Worm (Caenorhabditis elegans) whole organism, L4 larva: ENCODE measurements around the gene srx-93.
A peak's percentile ranks its signal among the peaks of the same experiment; 100 is the strongest.

Source experiments
- D1046.2 ChIP-seq: fragments of 200-800 bp; sonication (Bioruptor generic); IDR thresholded peaks from 2 replicates; pipeline ENCODE4 v1.3.6; 2022; ENCODE audit warnings: missing genetic modification characterization, missing compliant biosample characterization
- F10B5.3 ChIP-seq: sonication (generic microtip); optimal IDR thresholded peaks from 2 replicates; lab custom pipeline; 2016; ENCODE audit warnings: mild to moderate bottlenecking, missing genetic modification characterization, missing compliant biosample characterization
- F26F4.8 ChIP-seq: fragments of 200-800 bp; sonication (Bioruptor generic); conservative IDR thresholded peaks from 2 replicates; pipeline ENCODE4 v1.3.6; 2022; ENCODE audit warnings: missing genetic modification characterization, missing compliant biosample characterization
- F49E8.2 ChIP-seq: sonication (generic microtip); optimal IDR thresholded peaks from 2 replicates; lab custom pipeline; 2016; ENCODE audit warnings: missing compliant biosample characterization, mild to moderate bottlenecking, missing genetic modification characterization, borderline replicate concordance
- T20F7.1 ChIP-seq: fragments of 200-800 bp; sonication (Bioruptor generic); optimal IDR thresholded peaks from 2 replicates; lab custom pipeline; 2018; ENCODE audit warnings: mild to moderate bottlenecking, missing genetic modification characterization, missing compliant biosample characterization
- Y48G9A.11 ChIP-seq: fragments of 200-800 bp; sonication (Bioruptor generic); IDR thresholded peaks from 2 replicates; pipeline ENCODE4 v1.3.6; 2022; ENCODE audit warnings: missing genetic modification reagents, missing genetic modification characterization, missing compliant biosample characterization
- Y5F2A.4 ChIP-seq: fragments of 200-800 bp; sonication (Bioruptor generic); optimal IDR thresholded peaks from 2 replicates; lab custom pipeline; 2018; ENCODE audit warnings: mild to moderate bottlenecking, missing genetic modification characterization, missing compliant biosample characterization
- aha-1 ChIP-seq: fragments of 150-350 bp; peaks from one replicate; lab custom pipeline; 2014; ENCODE audit warnings: missing biosample characterization, missing genetic modification characterization
- ama-1 ChIP-seq: fragments of 150-350 bp; optimal IDR thresholded peaks from 2 replicates; lab custom pipeline; 2014; ENCODE audit warnings: inconsistent platforms, mixed read lengths
- ceh-28 ChIP-seq: fragments of 150-350 bp; optimal IDR thresholded peaks from 2 replicates; lab custom pipeline; 2014; ENCODE audit warnings: missing biosample characterization, missing genetic modification reagents, missing genetic modification characterization
- ceh-32 ChIP-seq: sonication (generic microtip); optimal IDR thresholded peaks from 2 replicates; lab custom pipeline; 2016; ENCODE audit warnings: mild to moderate bottlenecking, missing genetic modification characterization, missing compliant biosample characterization; ENCODE audit not compliant: poor library complexity
- ceh-82 ChIP-seq: sonication (generic microtip); optimal IDR thresholded peaks from 2 replicates; lab custom pipeline; 2017; ENCODE audit warnings: missing biosample characterization, missing genetic modification characterization
- daf-16 ChIP-seq, 3 experiments: sonication (generic microtip); optimal IDR thresholded peaks; 2 replicates each; lab custom pipeline; 2016 to 2017; ENCODE audit warnings: missing genetic modification characterization in 3 of 3, missing genetic modification reagents in 3 of 3, mild to moderate bottlenecking in 2 of 3, missing compliant biosample characterization in 2 of 3, missing biosample characterization in 1 of 3, moderate library complexity in 1 of 3
- daf-19 ChIP-seq: fragments of 200-800 bp; sonication (Bioruptor generic); conservative IDR thresholded peaks from 2 replicates; pipeline ENCODE4 v1.3.6; 2022; ENCODE audit warnings: missing genetic modification characterization, missing compliant biosample characterization
- dmd-8 ChIP-seq: fragments of 200-800 bp; sonication (Bioruptor generic); IDR thresholded peaks from 2 replicates; pipeline ENCODE4 v1.3.6; 2022; ENCODE audit warnings: missing genetic modification characterization, missing compliant biosample characterization
- dmd-9 ChIP-seq: fragments of 200-800 bp; sonication (Bioruptor generic); IDR thresholded peaks from 2 replicates; pipeline ENCODE4 v1.3.6; 2022; ENCODE audit warnings: missing genetic modification reagents, missing genetic modification characterization, missing compliant biosample characterization
- duxl-1 ChIP-seq: sonication (generic microtip); optimal IDR thresholded peaks from 2 replicates; lab custom pipeline; 2016; ENCODE audit warnings: mild to moderate bottlenecking, missing genetic modification characterization, moderate library complexity, missing compliant biosample characterization; ENCODE audit not compliant: poor library complexity
- egl-43 ChIP-seq: fragments of 200-800 bp; sonication (Bioruptor generic); IDR thresholded peaks from 2 replicates; pipeline ENCODE4 v1.3.6; 2022; ENCODE audit warnings: missing genetic modification reagents, missing genetic modification characterization, missing compliant biosample characterization
- fkh-10 ChIP-seq: fragments of 150-350 bp; optimal IDR thresholded peaks from 2 replicates; lab custom pipeline; 2014; ENCODE audit warnings: missing biosample characterization, missing genetic modification reagents, missing genetic modification characterization
- gei-8 ChIP-seq: fragments of 200-800 bp; sonication (Bioruptor generic); optimal IDR thresholded peaks from 2 replicates; lab custom pipeline; 2018; ENCODE audit warnings: mild to moderate bottlenecking, missing genetic modification characterization, missing compliant biosample characterization
- hif-1 ChIP-seq, 2 experiments: sonication (generic microtip); optimal IDR thresholded peaks; 2 replicates each; lab custom pipeline; 2016 to 2017; ENCODE audit warnings: missing compliant biosample characterization in 2 of 2, missing genetic modification characterization in 2 of 2, missing genetic modification reagents in 2 of 2, missing genotype in 2 of 2, mild to moderate bottlenecking in 1 of 2
- hlh-11 ChIP-seq: fragments of 200-800 bp; sonication (Bioruptor generic); optimal IDR thresholded peaks from 2 replicates; lab custom pipeline; 2018; ENCODE audit warnings: mild to moderate bottlenecking, missing genetic modification characterization, missing compliant biosample characterization
- jun-1 ChIP-seq: fragments of 150-350 bp; optimal IDR thresholded peaks from 2 replicates; lab custom pipeline; 2014; ENCODE audit warnings: missing biosample characterization, missing genetic modification reagents, missing genetic modification characterization
- lin-38 ChIP-seq: fragments of 200-800 bp; sonication (Bioruptor generic); IDR thresholded peaks from 2 replicates; pipeline ENCODE4 v1.3.6; 2022; ENCODE audit warnings: missing genetic modification reagents, missing genetic modification characterization, missing compliant biosample characterization
- lin-39 ChIP-seq: fragments of 150-350 bp; optimal IDR thresholded peaks from 2 replicates; lab custom pipeline; 2014; ENCODE audit warnings: missing biosample characterization, missing genetic modification reagents, missing genetic modification characterization
- lir-3 ChIP-seq: sonication (generic microtip); optimal IDR thresholded peaks from 2 replicates; lab custom pipeline; 2016; ENCODE audit warnings: mild to moderate bottlenecking, missing genetic modification characterization, missing compliant biosample characterization
- madf-9 ChIP-seq: fragments of 200-800 bp; sonication (Bioruptor generic); conservative IDR thresholded peaks from 2 replicates; pipeline ENCODE4 v1.3.6; 2022; ENCODE audit warnings: missing genetic modification reagents, missing genetic modification characterization, missing compliant biosample characterization
- mdt-29 ChIP-seq: fragments of 200-800 bp; sonication (Bioruptor generic); IDR thresholded peaks from 2 replicates; pipeline ENCODE4 v1.3.6; 2022; ENCODE audit warnings: missing genetic modification reagents, missing genetic modification characterization, missing compliant biosample characterization
- mep-1 ChIP-seq: fragments of 150-350 bp; sonication (generic microtip); optimal IDR thresholded peaks from 3 replicates; lab custom pipeline; 2014; ENCODE audit warnings: missing biosample characterization, missing genetic modification characterization
- mxl-2 ChIP-seq: fragments of 200-800 bp; sonication (Bioruptor generic); conservative IDR thresholded peaks from 2 replicates; pipeline ENCODE4 v1.3.6; 2022; ENCODE audit warnings: missing genetic modification reagents, missing genetic modification characterization, missing compliant biosample characterization
- mxl-3 ChIP-seq: fragments of 200-800 bp; sonication (Bioruptor generic); optimal IDR thresholded peaks from 2 replicates; lab custom pipeline; 2018; ENCODE audit warnings: mild to moderate bottlenecking, missing genetic modification characterization, missing compliant biosample characterization
- nhr-10 ChIP-seq: fragments of 150-350 bp; optimal IDR thresholded peaks from 2 replicates; lab custom pipeline; 2014; ENCODE audit warnings: missing biosample characterization, missing genetic modification characterization
- nhr-111 ChIP-seq: fragments of 200-800 bp; sonication (Bioruptor generic); optimal IDR thresholded peaks from 2 replicates; lab custom pipeline; 2018; ENCODE audit warnings: mild to moderate bottlenecking, missing genetic modification characterization, missing compliant biosample characterization
- nhr-28 ChIP-seq: fragments of 150-350 bp; optimal IDR thresholded peaks from 2 replicates; lab custom pipeline; 2014; ENCODE audit warnings: missing biosample characterization, missing genetic modification characterization
- nhr-41 ChIP-seq: fragments of 200-800 bp; sonication (Bioruptor generic); IDR thresholded peaks from 2 replicates; pipeline ENCODE4 v1.3.6; 2022; ENCODE audit warnings: missing genetic modification reagents, missing genetic modification characterization, missing compliant biosample characterization
- nhr-76 ChIP-seq: fragments of 150-350 bp; optimal IDR thresholded peaks from 2 replicates; lab custom pipeline; 2014; ENCODE audit warnings: missing biosample characterization, missing genetic modification characterization
- nhr-77 ChIP-seq: fragments of 150-350 bp; optimal IDR thresholded peaks from 2 replicates; lab custom pipeline; 2014; ENCODE audit warnings: missing biosample characterization, missing genetic modification characterization
- pha-4 ChIP-seq, 2 experiments: fragments of 150-350 bp in 1 of 2; fragments of 200-800 bp in 1 of 2; sonication (Bioruptor generic) in 1 of 2; IDR thresholded peaks in 1 of 2; optimal IDR thresholded peaks in 1 of 2; 2 replicates each; pipeline versions ENCODE4 v1.3.6 to Lab custom; 2014 to 2022; ENCODE audit warnings: missing genetic modification characterization in 2 of 2, missing genetic modification reagents in 2 of 2, missing biosample characterization in 1 of 2, missing compliant biosample characterization in 1 of 2
- php-3 ChIP-seq: fragments of 200-800 bp; sonication (Bioruptor generic); IDR thresholded peaks from 2 replicates; pipeline ENCODE4 v1.3.6; 2022; ENCODE audit warnings: missing genetic modification reagents, missing genetic modification characterization, missing compliant biosample characterization
- saeg-2 ChIP-seq: fragments of 200-800 bp; sonication (Bioruptor generic); IDR thresholded peaks from 2 replicates; pipeline ENCODE4 v1.3.6; 2022; ENCODE audit warnings: missing genetic modification reagents, missing genetic modification characterization, missing compliant biosample characterization
- sdz-12 ChIP-seq: fragments of 200-800 bp; sonication (Bioruptor generic); optimal IDR thresholded peaks from 2 replicates; lab custom pipeline; 2018; ENCODE audit warnings: mild to moderate bottlenecking, missing genetic modification characterization, missing compliant biosample characterization
- set-16 ChIP-seq: fragments of 200-800 bp; sonication (Bioruptor generic); IDR thresholded peaks from 2 replicates; pipeline ENCODE4 v1.3.6; 2022; ENCODE audit warnings: missing genetic modification reagents, missing genetic modification characterization, missing compliant biosample characterization
- skn-1 ChIP-seq: fragments of 150-350 bp; optimal IDR thresholded peaks from 2 replicates; lab custom pipeline; 2014; ENCODE audit warnings: missing biosample characterization, missing genetic modification characterization
- snpc-1.2 ChIP-seq: fragments of 200-800 bp; sonication (Bioruptor generic); IDR thresholded peaks from 2 replicates; pipeline ENCODE4 v1.3.6; 2022; ENCODE audit warnings: missing genetic modification reagents, missing genetic modification characterization, missing compliant biosample characterization
- spr-3 ChIP-seq: fragments of 200-800 bp; sonication (Bioruptor generic); optimal IDR thresholded peaks from 2 replicates; lab custom pipeline; 2018; ENCODE audit warnings: mild to moderate bottlenecking, missing genetic modification characterization, missing compliant biosample characterization
- tra-1 ChIP-seq: fragments of 200-800 bp; sonication (Bioruptor generic); IDR thresholded peaks from 2 replicates; pipeline ENCODE4 v1.3.6; 2022; ENCODE audit warnings: missing genetic modification reagents, missing genetic modification characterization, missing compliant biosample characterization
- unc-39 ChIP-seq: sonication (generic microtip); optimal IDR thresholded peaks from 2 replicates; lab custom pipeline; 2017; ENCODE audit warnings: missing biosample characterization, missing genetic modification characterization
- ztf-7 ChIP-seq: fragments of 150-350 bp; optimal IDR thresholded peaks from 2 replicates; lab custom pipeline; 2014; ENCODE audit warnings: missing biosample characterization, missing genetic modification characterization

The srx-93 gene

DNA sequence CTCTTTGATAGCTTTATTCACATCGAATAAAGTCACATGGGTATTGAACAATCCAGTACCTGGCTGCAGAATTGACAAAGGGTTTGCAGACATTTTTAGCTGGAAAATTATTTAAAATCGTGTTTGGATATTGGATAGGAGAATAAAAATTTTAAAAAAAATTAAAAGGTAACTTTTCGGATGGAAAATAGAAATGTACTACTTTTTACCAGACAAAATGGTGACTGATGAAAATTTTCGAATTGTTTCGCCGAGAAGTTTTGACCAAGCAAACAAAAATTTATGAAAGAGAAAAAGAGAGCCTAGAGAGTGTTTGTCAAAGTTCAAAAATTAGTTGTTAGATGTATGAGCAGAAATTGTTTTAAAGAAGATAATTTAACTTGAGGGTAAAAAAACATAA, 27.4 kb upstream of the srx-93 start, which contains the start of gene F59B1.10:
Gene F59B1.10, minus strand, starts transcription at position 101 of the 400 bp plus-strand sequence.
- no peak for TF ChIP-seq nhr-10 (tag; lab: Kevin White, UChicago)

DNA sequence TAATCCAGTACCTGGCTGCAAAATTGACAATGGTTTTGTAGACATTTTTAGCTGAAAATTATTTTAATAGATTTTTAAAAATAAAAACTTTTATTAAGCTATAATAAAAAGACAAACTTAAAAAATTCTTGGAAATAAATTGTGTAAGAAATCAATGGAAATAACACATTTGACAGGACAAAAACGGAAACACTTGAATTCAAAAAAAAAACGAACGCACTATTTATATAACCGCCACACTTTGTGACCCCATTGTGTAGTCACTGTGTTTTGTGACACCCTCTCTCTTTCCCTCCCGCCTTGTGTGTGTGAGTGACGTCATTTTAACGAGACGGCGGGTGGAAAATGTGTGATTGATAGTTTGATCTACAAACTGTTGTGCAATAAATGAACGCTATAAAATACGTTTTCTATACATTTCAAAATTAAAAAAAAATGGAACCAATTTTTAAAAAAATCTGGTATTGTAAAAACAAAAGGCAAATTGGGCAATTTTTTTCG, 23.7 kb upstream of the srx-93 start, which contains the start of gene F59B1.8:
Gene F59B1.8, minus strand, starts transcription at position 51 of the 501 bp plus-strand sequence.
- TF ChIP-seq hif-1 (tag; optimal IDR thresholded peaks at IDR 0.05; lab: Kevin White, UChicago): peak in 1 of 2 experiments; percentile 65
- TF ChIP-seq sdz-12: no peak
- TF ChIP-seq jun-1 (tag; lab: Kevin White, UChicago): no peak
- TF ChIP-seq lir-3 (tag; lab: Kevin White, UChicago): no peak
- no peak for TF ChIP-seq set-16 (GFP tag; lab: Robert Waterston, UW)
- no peak for TF ChIP-seq ama-1 (lab: Kevin White, UChicago)
- TF ChIP-seq D1046.2 (GFP tag; lab: Robert Waterston, UW): no peak
- peak; percentile 88 for TF ChIP-seq mep-1
- peak; percentile 46 for TF ChIP-seq duxl-1 (tag; lab: Kevin White, UChicago)
- TF ChIP-seq spr-3 (GFP tag; lab: Kevin White, UChicago): no peak
- TF ChIP-seq saeg-2 (GFP tag; lab: Robert Waterston, UW): 0 out of 2 replicates have a peak, but pooled peaks have one; percentile 13
- TF ChIP-seq gei-8 (GFP tag; lab: Kevin White, UChicago): no peak
- no peak for TF ChIP-seq F10B5.3 (tag; lab: Kevin White, UChicago)
- no peak for TF ChIP-seq mdt-29 (GFP tag; lab: Robert Waterston, UW)
- TF ChIP-seq nhr-28 (tag; lab: Kevin White, UChicago): peak; percentile 100
- TF ChIP-seq madf-9 (GFP tag; lab: Robert Waterston, UW): no peak
- peak; percentile 60 for TF ChIP-seq nhr-76 (tag; lab: Kevin White, UChicago)
- peak; percentile 94 for TF ChIP-seq nhr-77 (tag; lab: Kevin White, UChicago)
- no peak for TF ChIP-seq unc-39 (tag; lab: Kevin White, UChicago)
- no peak for TF ChIP-seq ztf-7 (tag; lab: Kevin White, UChicago)
- TF ChIP-seq snpc-1.2 (GFP tag; lab: Robert Waterston, UW): no peak
- peak; percentile 75 for TF ChIP-seq tra-1 (GFP tag; lab: Robert Waterston, UW)
- no peak for TF ChIP-seq lin-38 (GFP tag; lab: Robert Waterston, UW)
- no peak for TF ChIP-seq aha-1 (tag; lab: Kevin White, UChicago)
- peak; percentile 92 for TF ChIP-seq php-3 (GFP tag; lab: Robert Waterston, UW)
- TF ChIP-seq T20F7.1: peak; percentile 70
- no peak for TF ChIP-seq nhr-111 (GFP tag; lab: Kevin White, UChicago)
- no peak for TF ChIP-seq mxl-2 (GFP tag; lab: Robert Waterston, UW)
- TF ChIP-seq nhr-41 (GFP tag; lab: Robert Waterston, UW): no peak
- no peak for TF ChIP-seq lin-39 (tag; lab: Kevin White, UChicago)
- no peak for TF ChIP-seq dmd-8 (GFP tag; lab: Robert Waterston, UW)
- peak in 1 of 2 experiments; percentile 48 for TF ChIP-seq daf-16 (GFP tag; optimal IDR thresholded peaks at IDR 0.05; lab: Kevin White, UChicago)
- peak; percentile 89 for TF ChIP-seq daf-16 (tag; optimal IDR thresholded peaks at IDR 0.05; lab: Kevin White, UChicago)
- no peak for TF ChIP-seq egl-43 (GFP tag; lab: Robert Waterston, UW)
- no peak for TF ChIP-seq Y5F2A.4 (GFP tag; lab: Kevin White, UChicago)
- peak; percentile 57 for TF ChIP-seq mxl-3 (GFP tag; lab: Kevin White, UChicago)
- no peak for TF ChIP-seq ceh-28 (tag; lab: Kevin White, UChicago)
- no peak for TF ChIP-seq ceh-82 (tag; lab: Kevin White, UChicago)
- no peak for TF ChIP-seq skn-1 (tag; lab: Kevin White, UChicago)
- TF ChIP-seq F49E8.2 (tag; lab: Kevin White, UChicago): no peak
- no peak for TF ChIP-seq daf-19
- TF ChIP-seq dmd-9 (GFP tag; lab: Robert Waterston, UW): no peak
- no peak for TF ChIP-seq Y48G9A.11
- TF ChIP-seq hlh-11 (tag; lab: Kevin White, UChicago): peak; percentile 93
- no peak for TF ChIP-seq ceh-32 (tag; lab: Kevin White, UChicago)
- no peak for TF ChIP-seq fkh-10 (GFP tag; lab: Kevin White, UChicago)
- no peak for TF ChIP-seq F26F4.8 (GFP tag; lab: Robert Waterston, UW)
- 0 out of 2 replicates have a peak, but pooled peaks have one; percentile 32 for TF ChIP-seq pha-4 (GFP tag; IDR thresholded peaks at IDR 0.05; lab: Robert Waterston, UW)
- peak; percentile 95 for TF ChIP-seq pha-4 (tag; optimal IDR thresholded peaks at IDR 0.05; lab: Kevin White, UChicago)
